Fruit fly (Drosophila melanogaster) whole organism, embryonic: ENCODE measurements around the gene MtnB.

Experiments
- Abd-B ChIP-seq: fragments of 200-800 bp; sonication (Bioruptor generic); optimal IDR thresholded peaks from 2 replicates; lab custom pipeline; 2018; ENCODE audit warnings: missing biosample characterization, mild to moderate bottlenecking, missing genetic modification characterization, moderate library complexity
- Aef1 ChIP-seq: fragments of 200-800 bp; sonication (Bioruptor generic); IDR thresholded peaks from 3 replicates; pipeline ENCODE4 v1.3.6; 2022; ENCODE audit warnings: missing biosample characterization, missing genetic modification characterization
- BEAF-32 ChIP-seq: fragments of 200-800 bp; sonication (Bioruptor generic); optimal IDR thresholded peaks from 3 replicates; lab custom pipeline; 2017; ENCODE audit warnings: missing biosample characterization, missing genetic modification characterization, mild to moderate bottlenecking, moderate library complexity, missing genetic modification reagents
- C15 ChIP-seq: fragments of 200-800 bp; sonication (Bioruptor generic); IDR thresholded peaks from 3 replicates; pipeline ENCODE4 v1.3.6; 2022; ENCODE audit warnings: missing biosample characterization, missing genetic modification characterization
- CG10267 ChIP-seq: fragments of 200-800 bp; sonication (Bioruptor generic); optimal IDR thresholded peaks from 2 replicates; lab custom pipeline; 2018; ENCODE audit warnings: missing biosample characterization, mild to moderate bottlenecking, missing genetic modification characterization, moderate library complexity
- CG11093 ChIP-seq: fragments of 200-800 bp; sonication (Bioruptor generic); IDR thresholded peaks from 3 replicates; pipeline ENCODE4 v1.3.6; 2022; ENCODE audit warnings: missing biosample characterization, missing genetic modification characterization
- CG11560 ChIP-seq: fragments of 200-800 bp; sonication (Bioruptor generic); IDR thresholded peaks from 3 replicates; pipeline ENCODE4 v1.3.6; 2022; ENCODE audit warnings: missing biosample characterization, missing genetic modification characterization
- CG12071 ChIP-seq: fragments of 200-800 bp; sonication (Bioruptor generic); optimal IDR thresholded peaks from 3 replicates; lab custom pipeline; 2018; ENCODE audit warnings: missing biosample characterization, mild to moderate bottlenecking, missing genetic modification characterization
- CG12942 ChIP-seq: fragments of 200-800 bp; sonication (Bioruptor generic); optimal IDR thresholded peaks from 3 replicates; lab custom pipeline; 2016; ENCODE audit warnings: missing biosample characterization, missing genetic modification characterization
- CG13775 ChIP-seq: fragments of 200-800 bp; sonication (Bioruptor generic); optimal IDR thresholded peaks from 3 replicates; lab custom pipeline; 2017; ENCODE audit warnings: missing biosample characterization, mild to moderate bottlenecking, missing genetic modification characterization
- CG14050 ChIP-seq: fragments of 200-800 bp; sonication (Bioruptor generic); IDR thresholded peaks from 3 replicates; pipeline ENCODE4 v1.3.6; 2022; ENCODE audit warnings: missing biosample characterization, missing genetic modification characterization
- CG14441 ChIP-seq: fragments of 200-800 bp; sonication (Bioruptor generic); IDR thresholded peaks from 2 replicates; pipeline ENCODE4 v1.3.6; 2022; ENCODE audit warnings: missing biosample characterization, missing genetic modification characterization
- CG14710 ChIP-seq: fragments of 200-800 bp; sonication (Bioruptor generic); optimal IDR thresholded peaks from 3 replicates; lab custom pipeline; 2019; ENCODE audit warnings: missing biosample characterization, mild to moderate bottlenecking, missing genetic modification characterization, moderate library complexity
- CG15073 ChIP-seq: fragments of 200-800 bp; sonication (Bioruptor generic); optimal IDR thresholded peaks from 2 replicates; lab custom pipeline; 2016; ENCODE audit warnings: missing biosample characterization, missing genetic modification characterization
- CG1602 ChIP-seq: fragments of 200-800 bp; sonication (Bioruptor generic); optimal IDR thresholded peaks from 3 replicates; lab custom pipeline; 2016; ENCODE audit warnings: missing biosample characterization, missing genetic modification characterization
- CG2202 ChIP-seq: fragments of 200-800 bp; sonication (Bioruptor generic); optimal IDR thresholded peaks from 2 replicates; lab custom pipeline; 2018; ENCODE audit warnings: missing biosample characterization, mild to moderate bottlenecking, missing genetic modification characterization
- CG3065 ChIP-seq: fragments of 200-800 bp; sonication (Bioruptor generic); optimal IDR thresholded peaks from 2 replicates; lab custom pipeline; 2016; ENCODE audit warnings: missing biosample characterization, missing genetic modification characterization
- CG34422 ChIP-seq: fragments of 200-800 bp; sonication (Bioruptor generic); IDR thresholded peaks from 3 replicates; pipeline ENCODE4 v1.3.6; 2022; ENCODE audit warnings: missing biosample characterization, missing genetic modification characterization
- CG4730 ChIP-seq: fragments of 200-800 bp; sonication (Bioruptor generic); IDR thresholded peaks from 2 replicates; pipeline ENCODE4 v1.3.6; 2022; ENCODE audit warnings: missing biosample characterization, missing genetic modification characterization
- CG5953 ChIP-seq: fragments of 200-800 bp; sonication (Bioruptor generic); IDR thresholded peaks from 2 replicates; pipeline ENCODE4 v1.3.6; 2022; ENCODE audit warnings: missing biosample characterization, missing genetic modification characterization
- CG7372 ChIP-seq: fragments of 200-800 bp; sonication (Bioruptor generic); IDR thresholded peaks from 2 replicates; pipeline ENCODE4 v1.3.6; 2022; ENCODE audit warnings: missing biosample characterization, missing genetic modification characterization
- CG8281 ChIP-seq: fragments of 200-800 bp; sonication (Bioruptor generic); optimal IDR thresholded peaks from 2 replicates; lab custom pipeline; 2018; ENCODE audit warnings: missing biosample characterization, mild to moderate bottlenecking, missing genetic modification characterization, moderate library complexity
- CHES-1-like ChIP-seq: fragments of 200-800 bp; sonication (Bioruptor generic); optimal IDR thresholded peaks from 2 replicates; lab custom pipeline; 2016; ENCODE audit warnings: missing biosample characterization, missing genetic modification characterization
- Dad ChIP-seq: fragments of 200-800 bp; sonication (Bioruptor generic); optimal IDR thresholded peaks from 3 replicates; lab custom pipeline; 2016; ENCODE audit warnings: missing biosample characterization, missing genetic modification characterization
- Dek ChIP-seq: fragments of 200-800 bp; sonication (Bioruptor generic); optimal IDR thresholded peaks from 3 replicates; lab custom pipeline; 2019; ENCODE audit warnings: missing biosample characterization, mild to moderate bottlenecking, missing genetic modification characterization, moderate library complexity
- Dip2 ChIP-seq: fragments of 200-800 bp; sonication (Bioruptor generic); IDR thresholded peaks from 2 replicates; pipeline ENCODE4 v1.3.6; 2022; ENCODE audit warnings: missing biosample characterization, missing genetic modification characterization
- Gug ChIP-seq: fragments of 200-800 bp; sonication (Bioruptor generic); IDR thresholded peaks from 4 replicates; pipeline ENCODE4 v1.3.6; 2022; ENCODE audit warnings: missing biosample characterization, missing genetic modification characterization
- Hr3 ChIP-seq: fragments of 200-800 bp; sonication (Bioruptor generic); optimal IDR thresholded peaks from 3 replicates; lab custom pipeline; 2016; ENCODE audit warnings: missing biosample characterization, missing genetic modification characterization
- MESR4 ChIP-seq: fragments of 200-800 bp; sonication (Bioruptor generic); optimal IDR thresholded peaks from 2 replicates; lab custom pipeline; 2018; ENCODE audit warnings: missing biosample characterization, mild to moderate bottlenecking, missing genetic modification characterization, moderate library complexity
- Nf-YB ChIP-seq: fragments of 200-800 bp; sonication (Bioruptor generic); optimal IDR thresholded peaks from 3 replicates; lab custom pipeline; 2019; ENCODE audit warnings: missing biosample characterization, mild to moderate bottlenecking, missing genetic modification characterization, moderate library complexity
- Sry-δ ChIP-seq: fragments of 200-800 bp; sonication (Bioruptor generic); optimal IDR thresholded peaks from 2 replicates; lab custom pipeline; 2016; ENCODE audit warnings: missing biosample characterization, missing genetic modification characterization
- Ssrp ChIP-seq: fragments of 200-800 bp; sonication (Bioruptor generic); optimal IDR thresholded peaks from 2 replicates; lab custom pipeline; 2018; ENCODE audit warnings: missing biosample characterization, mild to moderate bottlenecking, missing genetic modification characterization, moderate library complexity
- caup ChIP-seq: fragments of 200-800 bp; sonication (Bioruptor generic); optimal IDR thresholded peaks from 3 replicates; lab custom pipeline; 2017; ENCODE audit warnings: missing biosample characterization, mild to moderate bottlenecking, missing genetic modification characterization, moderate library complexity; ENCODE audit not compliant: severe bottlenecking
- chn ChIP-seq: fragments of 200-800 bp; sonication (Bioruptor generic); optimal IDR thresholded peaks from 2 replicates; lab custom pipeline; 2016; ENCODE audit warnings: missing biosample characterization, missing genetic modification characterization
- danr ChIP-seq: fragments of 200-800 bp; sonication (Bioruptor generic); IDR thresholded peaks from 2 replicates; pipeline ENCODE4 v1.3.6; 2022; ENCODE audit warnings: missing biosample characterization, missing genetic modification characterization
- emc ChIP-seq: fragments of 200-800 bp; sonication (Bioruptor generic); optimal IDR thresholded peaks from 2 replicates; lab custom pipeline; 2016; ENCODE audit warnings: missing biosample characterization, missing genetic modification characterization
- en ChIP-seq: fragments of 200-800 bp; sonication (Bioruptor generic); optimal IDR thresholded peaks from 2 replicates; lab custom pipeline; 2016; ENCODE audit warnings: missing biosample characterization, missing genetic modification characterization
- ewg ChIP-seq: fragments of 200-800 bp; sonication (Bioruptor generic); optimal IDR thresholded peaks from 3 replicates; lab custom pipeline; 2017; ENCODE audit warnings: mild to moderate bottlenecking, missing biosample characterization, missing genetic modification reagents, missing genetic modification characterization
- eyg ChIP-seq: fragments of 200-800 bp; sonication (Bioruptor generic); optimal IDR thresholded peaks from 3 replicates; lab custom pipeline; 2016; ENCODE audit warnings: missing biosample characterization, missing genetic modification characterization
- gsb-n ChIP-seq: fragments of 200-800 bp; sonication (Bioruptor generic); optimal IDR thresholded peaks from 3 replicates; lab custom pipeline; 2018; ENCODE audit warnings: missing biosample characterization, mild to moderate bottlenecking, missing genetic modification characterization
- her ChIP-seq: fragments of 200-800 bp; sonication (Bioruptor generic); optimal IDR thresholded peaks from 2 replicates; lab custom pipeline; 2016; ENCODE audit warnings: missing biosample characterization, missing genetic modification characterization
- insv ChIP-seq, 2 experiments: fragments of 200-800 bp; sonication (Bioruptor generic); optimal IDR thresholded peaks; 3 replicates each; lab custom pipeline; 2016 to 2018; ENCODE audit warnings: missing biosample characterization in 2 of 2, missing genetic modification characterization in 2 of 2
- peb ChIP-seq: fragments of 200-800 bp; sonication (Bioruptor generic); IDR thresholded peaks from 2 replicates; pipeline ENCODE4 v1.3.6; 2022; ENCODE audit warnings: missing biosample characterization, missing genetic modification characterization
- sc ChIP-seq, 3 experiments: fragments of >200 bp in 2 of 3; fragments of 200-800 bp in 1 of 3; sonication (Bioruptor generic) in 1 of 3; optimal IDR thresholded peaks; 2 replicates in 2 of 3; 3 replicates in 1 of 3; lab custom pipeline; 2017; ENCODE audit warnings: mild to moderate bottlenecking in 1 of 3, missing biosample characterization in 1 of 3, missing genetic modification characterization in 1 of 3, missing genetic modification reagents in 1 of 3
- slbo ChIP-seq: fragments of 200-800 bp; sonication (Bioruptor generic); IDR thresholded peaks from 2 replicates; pipeline ENCODE4 v1.3.6; 2022; ENCODE audit warnings: missing biosample characterization, missing genetic modification characterization
- sna ChIP-seq: fragments of 200-800 bp; sonication (Bioruptor generic); IDR thresholded peaks from 2 replicates; pipeline ENCODE4 v1.3.6; 2022; ENCODE audit warnings: missing biosample characterization, missing genetic modification characterization; ENCODE audit not compliant: partially characterized antibody
- tin ChIP-seq: fragments of 200-800 bp; sonication (Bioruptor generic); optimal IDR thresholded peaks from 3 replicates; lab custom pipeline; 2016; ENCODE audit warnings: missing biosample characterization, missing genetic modification characterization
- tna ChIP-seq: fragments of 200-800 bp; sonication (Bioruptor generic); IDR thresholded peaks from 2 replicates; pipeline ENCODE4 v1.3.6; 2022; ENCODE audit warnings: missing biosample characterization, missing genetic modification characterization; ENCODE audit not compliant: partially characterized antibody

MtnB gene

DNA sequence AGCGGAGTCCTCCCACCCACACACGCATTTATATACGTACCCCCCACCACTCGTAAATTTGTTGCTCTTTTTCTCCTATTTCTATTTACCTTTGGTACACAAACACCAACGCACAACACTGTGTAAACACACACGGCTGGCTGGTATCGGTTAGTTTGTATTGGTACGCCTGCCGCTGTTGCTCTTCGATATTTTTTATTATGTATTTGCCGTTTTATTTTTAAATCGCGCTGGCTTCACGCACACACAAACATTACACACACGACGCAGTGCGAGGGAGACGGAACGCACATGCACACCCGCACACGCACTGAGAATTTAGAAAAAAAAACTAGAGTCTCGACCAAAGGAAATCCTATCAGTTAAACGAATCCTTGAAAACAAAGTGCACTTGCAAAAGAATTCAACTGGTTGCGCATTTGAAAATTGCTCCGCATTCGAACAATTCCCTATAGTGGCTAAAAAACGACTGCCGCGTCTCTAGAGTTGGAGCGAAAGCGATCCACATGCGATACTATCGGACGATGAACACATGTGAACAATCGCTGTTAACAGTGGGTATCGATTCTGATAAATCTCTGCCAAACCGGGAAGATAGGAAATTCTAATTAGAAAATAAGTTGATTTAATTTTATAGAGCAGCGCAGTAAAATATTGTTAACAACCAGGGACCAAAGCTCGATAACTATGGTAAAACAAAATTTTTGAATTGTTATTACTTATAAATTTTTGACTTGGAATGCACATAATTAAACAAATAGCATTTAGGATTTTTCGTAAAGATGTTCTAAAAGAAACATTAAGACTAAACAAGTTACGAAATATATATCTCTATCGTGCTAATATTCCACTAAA, 47.3 kb upstream of the MtnB start (continued):
- TF ChIP-seq CG11093 (no peak; the same call in 2 of the 3 replicates), C15 (GFP tag; lab: Robert Waterston, UW) (no peak; the same call in 2 of the 3 replicates), CG4730 (GFP tag; lab: Robert Waterston, UW) (no peak), emc (GFP tag; lab: Kevin White, UChicago) (no peak), CG34422 (GFP tag; lab: Robert Waterston, UW) (peak; percentile 52; the same call in 1 of the 3 replicates), Sry-δ (GFP tag; lab: Kevin White, UChicago) (peak; percentile 91), Gug (peak; percentile 23; the same call in 1 of the 4 replicates), her (peak; percentile 32), BEAF-32 (GFP tag; lab: Kevin White, UChicago) (peak; percentile 95), Ssrp (tag; lab: Kevin White, UChicago) (no peak), peb (GFP tag; lab: Robert Waterston, UW) (no peak), CG13775 (GFP tag; lab: Kevin White, UChicago) (peak; percentile 10), CG11560 (tag; lab: Robert Waterston, UW) (no peak), MESR4 (GFP tag; lab: Kevin White, UChicago) (peak; percentile 54), danr (no peak), CG1602 (GFP tag; lab: Kevin White, UChicago) (no peak), tin (GFP tag; lab: Kevin White, UChicago) (no peak), insv (GFP tag; optimal IDR thresholded peaks at IDR 0.05; lab: Kevin White, UChicago) (peak; percentile 72 to 96), CHES-1-like (peak; percentile 57), CG12942 (peak; percentile 45), Aef1 (no peak), ewg (no peak), chn (GFP tag; lab: Kevin White, UChicago) (peak; percentile 35), Dek (tag; lab: Kevin White, UChicago) (peak; percentile 58), gsb-n (peak; percentile 63), Dip2 (no peak), CG10267 (tag; lab: Kevin White, UChicago) (peak; percentile 3), CG7372 (no peak), Nf-YB (peak; percentile 65), CG14441 (peak; percentile 25; the same call in 1 of the 2 replicates), Hr3 (no peak), tna (GFP tag; lab: Robert Waterston, UW) (peak; percentile 94), CG14710 (tag; lab: Kevin White, UChicago) (peak; percentile 28), caup (peak; percentile 93), CG15073 (GFP tag; lab: Kevin White, UChicago) (no peak), sna (peak; percentile 76), Dad (GFP tag; lab: Kevin White, UChicago) (peak; percentile 32), CG14050 (GFP tag; lab: Robert Waterston, UW) (peak; percentile 22; the same call in 1 of the 3 replicates), CG3065 (GFP tag; lab: Kevin White, UChicago) (peak; percentile 26), en (peak; percentile 3), slbo (GFP tag; lab: Robert Waterston, UW) (peak; percentile 26; the same call in 1 of the 2 replicates), CG5953 (peak; percentile 57), CG8281 (tag; lab: Kevin White, UChicago) (peak; percentile 48), CG2202 (peak; percentile 86), CG12071 (GFP tag; lab: Kevin White, UChicago) (peak; percentile 96), eyg (GFP tag; lab: Kevin White, UChicago) (peak; percentile 67), Abd-B (GFP tag; lab: Kevin White, UChicago) (no peak), sc (optimal IDR thresholded peaks at IDR 0.05; lab: Kevin White, UChicago) (no peak), sc (GFP tag; optimal IDR thresholded peaks at IDR 0.05; lab: Kevin White, UChicago) (peak; percentile 57)
